Fruit fly (Drosophila melanogaster): Measurements from ENCODE around the gene CG34248.

- TF ChIP-seq Sin3A (optimal IDR thresholded peaks at IDR 0.05) (no peak), insv (optimal IDR thresholded peaks at IDR 0.05) (no peak), h (optimal IDR thresholded peaks at IDR 0.05) (no peak), Myc (optimal IDR thresholded peaks at IDR 0.05) (no peak), psq (optimal IDR thresholded peaks at IDR 0.05) (no peak), ttk (optimal IDR thresholded peaks at IDR 0.05) (no peak)
These were observed 48.9 kb downstream of the CG34248 start for dm6 chr3L:16221800-16222199.

Measured in Kc167 (cell line).